Fruit fly (Drosophila melanogaster) whole organism, embryonic: Measurements from ENCODE around the gene Kyat.
A peak's percentile ranks its signal among the peaks of the same experiment; 100 is the strongest.

Experiments used
- Bdp1 ChIP-seq: fragments of 200-800 bp; sonication (Bioruptor generic); optimal IDR thresholded peaks from 3 replicates; lab custom pipeline; 2016; ENCODE audit warnings: missing biosample characterization, missing genetic modification characterization
- CG10274 ChIP-seq: fragments of 200-800 bp; sonication (Bioruptor generic); optimal IDR thresholded peaks from 3 replicates; lab custom pipeline; 2017; ENCODE audit warnings: missing biosample characterization, mild to moderate bottlenecking, missing genetic modification characterization
- CG10462 ChIP-seq: fragments of 200-800 bp; sonication (Bioruptor generic); optimal IDR thresholded peaks from 2 replicates; lab custom pipeline; 2016; ENCODE audit warnings: missing biosample characterization, missing genetic modification characterization
- CG10654 ChIP-seq: fragments of 200-800 bp; sonication (Bioruptor generic); optimal IDR thresholded peaks from 2 replicates; lab custom pipeline; 2016; ENCODE audit warnings: missing biosample characterization, missing genetic modification characterization
- CG10959 ChIP-seq: fragments of 200-800 bp; sonication (Bioruptor generic); IDR thresholded peaks from 2 replicates; pipeline ENCODE4 v1.3.6; 2022; ENCODE audit warnings: missing biosample characterization, missing genetic modification characterization
- CG10979 ChIP-seq: fragments of 200-800 bp; sonication (Bioruptor generic); optimal IDR thresholded peaks from 2 replicates; lab custom pipeline; 2018; ENCODE audit warnings: missing biosample characterization, mild to moderate bottlenecking, missing genetic modification characterization, moderate library complexity
- CG11560 ChIP-seq: fragments of 200-800 bp; sonication (Bioruptor generic); IDR thresholded peaks from 3 replicates; pipeline ENCODE4 v1.3.6; 2022; ENCODE audit warnings: missing biosample characterization, missing genetic modification characterization
- CG12219 ChIP-seq: fragments of 200-800 bp; sonication (Bioruptor generic); optimal IDR thresholded peaks from 3 replicates; lab custom pipeline; 2018; ENCODE audit warnings: missing biosample characterization, mild to moderate bottlenecking, missing genetic modification characterization
- CG12769 ChIP-seq: fragments of 200-800 bp; sonication (Bioruptor generic); optimal IDR thresholded peaks from 2 replicates; lab custom pipeline; 2019; ENCODE audit warnings: missing biosample characterization, mild to moderate bottlenecking, missing genetic modification characterization, moderate library complexity
- CG14441 ChIP-seq: fragments of 200-800 bp; sonication (Bioruptor generic); IDR thresholded peaks from 2 replicates; pipeline ENCODE4 v1.3.6; 2022; ENCODE audit warnings: missing biosample characterization, missing genetic modification characterization
- CG14667 ChIP-seq: fragments of 200-800 bp; sonication (Bioruptor generic); IDR thresholded peaks from 2 replicates; pipeline ENCODE4 v1.3.6; 2022; ENCODE audit warnings: missing biosample characterization, missing genetic modification characterization
- CG15479 ChIP-seq: fragments of 200-800 bp; sonication (Bioruptor generic); optimal IDR thresholded peaks from 3 replicates; lab custom pipeline; 2019; ENCODE audit warnings: missing biosample characterization, mild to moderate bottlenecking, missing genetic modification characterization, moderate library complexity
- CG18262 ChIP-seq: fragments of 200-800 bp; optimal IDR thresholded peaks from 3 replicates; lab custom pipeline; 2019; ENCODE audit warnings: missing biosample characterization, mild to moderate bottlenecking, missing genetic modification characterization, moderate library complexity
- CG1832 ChIP-seq: fragments of 200-800 bp; sonication (Bioruptor generic); optimal IDR thresholded peaks from 2 replicates; lab custom pipeline; 2017; ENCODE audit warnings: missing biosample characterization, mild to moderate bottlenecking, missing genetic modification characterization, inconsistent platforms
- CG31388 ChIP-seq: fragments of 200-800 bp; sonication (Bioruptor generic); optimal IDR thresholded peaks from 2 replicates; lab custom pipeline; 2016; ENCODE audit warnings: missing biosample characterization, missing genetic modification characterization
- CG32772 ChIP-seq: fragments of 200-800 bp; sonication (Bioruptor generic); IDR thresholded peaks from 2 replicates; pipeline ENCODE4 v1.3.6; 2022; ENCODE audit warnings: missing biosample characterization, missing genetic modification characterization
- CG6654 ChIP-seq: fragments of 200-800 bp; sonication (Bioruptor generic); optimal IDR thresholded peaks from 2 replicates; lab custom pipeline; 2017; ENCODE audit warnings: missing biosample characterization, mild to moderate bottlenecking, missing genetic modification characterization
- CG7963 ChIP-seq: fragments of 200-800 bp; sonication (Bioruptor generic); IDR thresholded peaks from 3 replicates; pipeline ENCODE4 v1.3.6; 2022; ENCODE audit warnings: missing biosample characterization, missing genetic modification characterization; ENCODE audit not compliant: partially characterized antibody
- CG8089 ChIP-seq: fragments of 200-800 bp; sonication (Bioruptor generic); optimal IDR thresholded peaks from 3 replicates; lab custom pipeline; 2016; ENCODE audit warnings: missing biosample characterization, missing genetic modification characterization
- CG9727 ChIP-seq: fragments of 200-800 bp; sonication (Bioruptor generic); optimal IDR thresholded peaks from 3 replicates; lab custom pipeline; 2017; ENCODE audit warnings: missing biosample characterization, mild to moderate bottlenecking, missing genetic modification characterization
- CG9817 ChIP-seq: fragments of 200-800 bp; sonication (Bioruptor generic); optimal IDR thresholded peaks from 2 replicates; lab custom pipeline; 2018; ENCODE audit warnings: missing biosample characterization, mild to moderate bottlenecking, missing genetic modification characterization, moderate library complexity
- CG9932 ChIP-seq: fragments of 200-800 bp; sonication (Bioruptor generic); IDR thresholded peaks from 2 replicates; pipeline ENCODE4 v1.3.6; 2022; ENCODE audit warnings: missing biosample characterization, missing genetic modification characterization
- Dref ChIP-seq: fragments of 200-800 bp; sonication (Bioruptor generic); IDR thresholded peaks from 2 replicates; pipeline ENCODE4 v1.3.6; 2022; ENCODE audit warnings: missing biosample characterization, missing genetic modification characterization
- ERR ChIP-seq: fragments of 200-800 bp; sonication (Bioruptor generic); optimal IDR thresholded peaks from 2 replicates; lab custom pipeline; 2016; ENCODE audit warnings: missing biosample characterization, missing genetic modification characterization
- HLH4C ChIP-seq: fragments of 200-800 bp; sonication (Bioruptor generic); IDR thresholded peaks from 3 replicates; pipeline ENCODE4 v1.3.6; 2022; ENCODE audit warnings: missing biosample characterization, missing genetic modification characterization; ENCODE audit not compliant: partially characterized antibody
- Hmx ChIP-seq: fragments of 200-800 bp; sonication (Bioruptor generic); optimal IDR thresholded peaks from 2 replicates; lab custom pipeline; 2016; ENCODE audit warnings: missing biosample characterization, missing genetic modification characterization
- Mad ChIP-seq: fragments of 200-800 bp; sonication (Bioruptor generic); optimal IDR thresholded peaks from 2 replicates; lab custom pipeline; 2016; ENCODE audit warnings: missing biosample characterization, missing genetic modification characterization
- Max ChIP-seq: fragments of 200-800 bp; sonication (Bioruptor generic); optimal IDR thresholded peaks from 2 replicates; lab custom pipeline; 2016; ENCODE audit warnings: missing biosample characterization, mild to moderate bottlenecking, missing genetic modification characterization
- NK7.1 ChIP-seq: fragments of 200-800 bp; sonication (Bioruptor generic); optimal IDR thresholded peaks from 3 replicates; lab custom pipeline; 2016; ENCODE audit warnings: missing biosample characterization, missing genetic modification characterization
- Opbp ChIP-seq: fragments of 200-800 bp; sonication (Bioruptor generic); IDR thresholded peaks from 3 replicates; pipeline ENCODE4 v1.3.6; 2022; ENCODE audit warnings: missing biosample characterization, missing genetic modification characterization; ENCODE audit not compliant: partially characterized antibody
- ap ChIP-seq: fragments of 200-800 bp; sonication (Bioruptor generic); IDR thresholded peaks from 2 replicates; pipeline ENCODE4 v1.3.6; 2022; ENCODE audit warnings: missing biosample characterization, missing genetic modification characterization
- cas ChIP-seq: fragments of 200-800 bp; sonication (Bioruptor generic); IDR thresholded peaks from 2 replicates; pipeline ENCODE4 v1.3.6; 2022; ENCODE audit warnings: missing biosample characterization, missing genetic modification characterization
- da ChIP-seq: fragments of 200-800 bp; sonication (Bioruptor generic); optimal IDR thresholded peaks from 2 replicates; lab custom pipeline; 2016; ENCODE audit warnings: missing biosample characterization, missing genetic modification characterization
- dmrt11E ChIP-seq: fragments of 200-800 bp; sonication (Bioruptor generic); optimal IDR thresholded peaks from 3 replicates; lab custom pipeline; 2018; ENCODE audit warnings: missing biosample characterization, mild to moderate bottlenecking, missing genetic modification characterization, moderate library complexity
- ems ChIP-seq: fragments of 200-800 bp; sonication (Bioruptor generic); optimal IDR thresholded peaks from 3 replicates; lab custom pipeline; 2016; ENCODE audit warnings: missing biosample characterization, missing genetic modification characterization
- esg ChIP-seq: fragments of 200-800 bp; sonication (Bioruptor generic); conservative IDR thresholded peaks from 2 replicates; pipeline ENCODE4 v1.3.6; 2022; ENCODE audit warnings: missing biosample characterization, missing genetic modification characterization
- fd3F ChIP-seq: fragments of 200-800 bp; sonication (Bioruptor generic); optimal IDR thresholded peaks from 2 replicates; lab custom pipeline; 2018; ENCODE audit warnings: missing biosample characterization, mild to moderate bottlenecking, missing genetic modification characterization, moderate library complexity
- fd96Cb ChIP-seq: fragments of 200-800 bp; sonication (Bioruptor generic); optimal IDR thresholded peaks from 2 replicates; lab custom pipeline; 2018; ENCODE audit warnings: missing biosample characterization, mild to moderate bottlenecking, missing genetic modification characterization, moderate library complexity
- ftz-f1 ChIP-seq: fragments of 200-800 bp; sonication (Bioruptor generic); optimal IDR thresholded peaks from 2 replicates; lab custom pipeline; 2016; ENCODE audit warnings: missing biosample characterization, missing genetic modification characterization
- gce ChIP-seq: fragments of 200-800 bp; sonication (Bioruptor generic); IDR thresholded peaks from 3 replicates; pipeline ENCODE4 v1.3.6; 2022; ENCODE audit warnings: missing biosample characterization, missing genetic modification characterization
- grn ChIP-seq: fragments of 200-800 bp; sonication (Bioruptor generic); optimal IDR thresholded peaks from 3 replicates; lab custom pipeline; 2017; ENCODE audit warnings: missing biosample characterization, missing genetic modification characterization
- luna ChIP-seq: fragments of 200-800 bp; sonication (Bioruptor generic); optimal IDR thresholded peaks from 2 replicates; lab custom pipeline; 2016; ENCODE audit warnings: missing biosample characterization, missing genetic modification characterization
- mirr ChIP-seq: fragments of 200-800 bp; sonication (Bioruptor generic); optimal IDR thresholded peaks from 3 replicates; lab custom pipeline; 2018; ENCODE audit warnings: missing biosample characterization, mild to moderate bottlenecking, missing genetic modification characterization
- nau ChIP-seq: fragments of 200-800 bp; sonication (Bioruptor generic); optimal IDR thresholded peaks from 3 replicates; lab custom pipeline; 2017; ENCODE audit warnings: missing biosample characterization, mild to moderate bottlenecking, missing genetic modification characterization, missing genetic modification reagents
- onecut ChIP-seq: fragments of 200-800 bp; sonication (Bioruptor generic); IDR thresholded peaks from 2 replicates; pipeline ENCODE4 v1.3.6; 2022; ENCODE audit warnings: missing biosample characterization, missing genetic modification characterization
- pzg ChIP-seq: fragments of 200-800 bp; sonication (Bioruptor generic); optimal IDR thresholded peaks from 3 replicates; lab custom pipeline; 2018; ENCODE audit warnings: missing biosample characterization, mild to moderate bottlenecking, missing genetic modification characterization, moderate library complexity
- rib ChIP-seq: fragments of 200-800 bp; sonication (Bioruptor generic); IDR thresholded peaks from 2 replicates; pipeline ENCODE4 v1.3.6; 2022; ENCODE audit warnings: missing biosample characterization, missing genetic modification characterization
- sim ChIP-seq: fragments of 200-800 bp; sonication (Bioruptor generic); IDR thresholded peaks from 2 replicates; pipeline ENCODE4 v1.3.6; 2022; ENCODE audit warnings: missing biosample characterization, missing genetic modification characterization
- vfl ChIP-seq: fragments of 200-800 bp; sonication (Bioruptor generic); optimal IDR thresholded peaks from 2 replicates; lab custom pipeline; 2016; ENCODE audit warnings: missing biosample characterization, missing genetic modification characterization
- zen2 ChIP-seq: fragments of 200-800 bp; sonication (Bioruptor generic); IDR thresholded peaks from 3 replicates; pipeline ENCODE4 v1.3.6; 2022; ENCODE audit warnings: missing biosample characterization, missing genetic modification characterization; ENCODE audit not compliant: partially characterized antibody

Gene Kyat

dm6 chr3R:11818930-11819639, 3.2 kb downstream of the Kyat start, which contains the start of the genes COX5A and glo (continued):
- peak; percentile 71 for TF ChIP-seq CG12769 (tag; lab: Kevin White, UChicago)
- TF ChIP-seq Dref (GFP tag; lab: Robert Waterston, UW): peak; percentile 47
- TF ChIP-seq fd3F (GFP tag; lab: Kevin White, UChicago): peak; percentile 59
- peak; percentile 5 for TF ChIP-seq Hmx (GFP tag; lab: Kevin White, UChicago)
- peak; percentile 85 for TF ChIP-seq Max (GFP tag; lab: Kevin White, UChicago)
- TF ChIP-seq Mad: peak; percentile 74
- TF ChIP-seq ftz-f1: peak; percentile 12
- peak; percentile 44 for TF ChIP-seq da (GFP tag; lab: Kevin White, UChicago)
- TF ChIP-seq ERR (GFP tag; lab: Kevin White, UChicago): peak; percentile 61
- peak; percentile 51 for TF ChIP-seq CG18262 (tag; lab: Kevin White, UChicago)
- no peak for TF ChIP-seq CG15479 (GFP tag; lab: Kevin White, UChicago)
- TF ChIP-seq CG10979 (tag; lab: Kevin White, UChicago): peak; percentile 56
- TF ChIP-seq CG14441: peak; percentile 72
- peak; percentile 84 for TF ChIP-seq ems (GFP tag; lab: Kevin White, UChicago)
- TF ChIP-seq cas (GFP tag; lab: Robert Waterston, UW): peak; percentile 70
- TF ChIP-seq fd96Cb (tag; lab: Kevin White, UChicago): peak; percentile 52
- peak; percentile 41; the same call in 1 of the 2 replicates for TF ChIP-seq onecut (GFP tag; lab: Robert Waterston, UW)
- peak; percentile 91 for TF ChIP-seq CG9932 (GFP tag; lab: Robert Waterston, UW)
- no peak; the same call in 2 of the 3 replicates for TF ChIP-seq CG11560
- no peak for TF ChIP-seq gce (GFP tag; lab: Robert Waterston, UW)
- TF ChIP-seq grn (GFP tag; lab: Kevin White, UChicago): peak; percentile 64
- TF ChIP-seq Opbp (GFP tag; lab: Robert Waterston, UW): no peak
- no peak for TF ChIP-seq CG6654
- peak; percentile 70 for TF ChIP-seq CG32772 (GFP tag; lab: Robert Waterston, UW)
- peak; percentile 68 for TF ChIP-seq luna
- peak; percentile 69 for TF ChIP-seq dmrt11E (tag; lab: Kevin White, UChicago)
- TF ChIP-seq HLH4C: no peak
- peak; percentile 35 for TF ChIP-seq mirr (GFP tag; lab: Kevin White, UChicago)
- TF ChIP-seq pzg: peak; percentile 90
- peak; percentile 73 for TF ChIP-seq CG9727
- peak; percentile 74 for TF ChIP-seq Bdp1 (GFP tag; lab: Kevin White, UChicago)
- peak; percentile 38 for TF ChIP-seq NK7.1
- TF ChIP-seq CG10959 (GFP tag; lab: Robert Waterston, UW): peak; percentile 60
- TF ChIP-seq nau (GFP tag; lab: Kevin White, UChicago): peak; percentile 12
- TF ChIP-seq CG10274 (GFP tag; lab: Kevin White, UChicago): peak; percentile 9
- TF ChIP-seq rib: peak; percentile 45; the same call in 1 of the 2 replicates
- TF ChIP-seq CG7963 (GFP tag; lab: Robert Waterston, UW): no peak
- TF ChIP-seq zen2 (GFP tag; lab: Robert Waterston, UW): no peak
- peak; percentile 71 for TF ChIP-seq CG9817 (tag; lab: Kevin White, UChicago)
- TF ChIP-seq CG1832: no peak
- TF ChIP-seq vfl: peak; percentile 82
- TF ChIP-seq ap (GFP tag; lab: Robert Waterston, UW): peak; percentile 70
- peak; percentile 44 for TF ChIP-seq CG31388 (GFP tag; lab: Kevin White, UChicago)
- peak; percentile 64 for TF ChIP-seq CG8089
- no peak for TF ChIP-seq sim (GFP tag; lab: Robert Waterston, UW)
- peak; percentile 66 for TF ChIP-seq CG10462
- TF ChIP-seq CG12219 (GFP tag; lab: Kevin White, UChicago): peak; percentile 35
- peak; percentile 56 for TF ChIP-seq esg (GFP tag; lab: Robert Waterston, UW)
- peak; percentile 80 for TF ChIP-seq CG10654 (GFP tag; lab: Kevin White, UChicago)
- TF ChIP-seq CG14667 (GFP tag; lab: Robert Waterston, UW): no peak
